Fruit fly (Drosophila melanogaster) whole organism, embryonic: ENCODE data around the gene Rsph1.
A peak's percentile ranks its signal among the peaks of the same experiment; 100 is the strongest.

ENCODE experiments used
- ATbp ChIP-seq: fragments of 200-800 bp; sonication (Bioruptor generic); optimal IDR thresholded peaks from 2 replicates; lab custom pipeline; 2017; ENCODE audit warnings: missing biosample characterization, mild to moderate bottlenecking, missing genetic modification characterization, missing genetic modification reagents
- B-H2 ChIP-seq: fragments of 200-800 bp; sonication (Bioruptor generic); optimal IDR thresholded peaks from 2 replicates; lab custom pipeline; 2018; ENCODE audit warnings: missing biosample characterization, mild to moderate bottlenecking, missing genetic modification characterization
- Bteb2 ChIP-seq: fragments of 200-800 bp; sonication (Bioruptor generic); optimal IDR thresholded peaks from 2 replicates; lab custom pipeline; 2016; ENCODE audit warnings: missing biosample characterization, missing genetic modification characterization
- C15 ChIP-seq: fragments of 200-800 bp; sonication (Bioruptor generic); IDR thresholded peaks from 3 replicates; pipeline ENCODE4 v1.3.6; 2022; ENCODE audit warnings: missing biosample characterization, missing genetic modification characterization
- CG10431 ChIP-seq: fragments of 200-800 bp; sonication (Bioruptor generic); optimal IDR thresholded peaks from 3 replicates; lab custom pipeline; 2018; ENCODE audit warnings: missing biosample characterization, mild to moderate bottlenecking, missing genetic modification characterization
- CG11695 ChIP-seq: fragments of 200-800 bp; sonication (Bioruptor generic); IDR thresholded peaks from 3 replicates; pipeline ENCODE4 v1.3.6; 2022; ENCODE audit warnings: missing biosample characterization, missing genetic modification characterization
- CG12071 ChIP-seq: fragments of 200-800 bp; sonication (Bioruptor generic); optimal IDR thresholded peaks from 3 replicates; lab custom pipeline; 2018; ENCODE audit warnings: missing biosample characterization, mild to moderate bottlenecking, missing genetic modification characterization
- CG12155 ChIP-seq: fragments of 200-800 bp; sonication (Bioruptor generic); optimal IDR thresholded peaks from 3 replicates; lab custom pipeline; 2016; ENCODE audit warnings: missing biosample characterization, missing genetic modification characterization
- CG12236 ChIP-seq: fragments of 200-800 bp; sonication (Bioruptor generic); optimal IDR thresholded peaks from 2 replicates; lab custom pipeline; 2016; ENCODE audit warnings: missing biosample characterization, missing genetic modification characterization
- CG12769 ChIP-seq: fragments of 200-800 bp; sonication (Bioruptor generic); optimal IDR thresholded peaks from 2 replicates; lab custom pipeline; 2019; ENCODE audit warnings: missing biosample characterization, mild to moderate bottlenecking, missing genetic modification characterization, moderate library complexity
- CG15269 ChIP-seq: fragments of 200-800 bp; sonication (Bioruptor generic); optimal IDR thresholded peaks from 2 replicates; lab custom pipeline; 2018; ENCODE audit warnings: missing biosample characterization, mild to moderate bottlenecking, missing genetic modification characterization, moderate library complexity
- CG15514 ChIP-seq: fragments of 200-800 bp; sonication (Bioruptor generic); optimal IDR thresholded peaks from 3 replicates; lab custom pipeline; 2017; ENCODE audit warnings: missing biosample characterization, missing genetic modification characterization, mild to moderate bottlenecking, moderate library complexity, missing genetic modification reagents
- CG15601 ChIP-seq: fragments of 200-800 bp; sonication (Bioruptor generic); optimal IDR thresholded peaks from 3 replicates; lab custom pipeline; 2019; ENCODE audit warnings: missing biosample characterization, mild to moderate bottlenecking, missing genetic modification characterization, moderate library complexity
- CG1602 ChIP-seq: fragments of 200-800 bp; sonication (Bioruptor generic); optimal IDR thresholded peaks from 3 replicates; lab custom pipeline; 2016; ENCODE audit warnings: missing biosample characterization, missing genetic modification characterization
- CG17359 ChIP-seq: fragments of 200-800 bp; sonication (Bioruptor generic); optimal IDR thresholded peaks from 3 replicates; lab custom pipeline; 2018; ENCODE audit warnings: missing biosample characterization, mild to moderate bottlenecking, missing genetic modification characterization, moderate library complexity
- CG17612 ChIP-seq: fragments of 200-800 bp; sonication (Bioruptor generic); IDR thresholded peaks from 2 replicates; pipeline ENCODE4 v1.3.6; 2022; ENCODE audit warnings: missing biosample characterization, missing genetic modification characterization
- CG17912 ChIP-seq: fragments of 200-800 bp; sonication (Bioruptor generic); optimal IDR thresholded peaks from 2 replicates; lab custom pipeline; 2018; ENCODE audit warnings: missing biosample characterization, mild to moderate bottlenecking, missing genetic modification characterization
- CG18262 ChIP-seq: fragments of 200-800 bp; optimal IDR thresholded peaks from 3 replicates; lab custom pipeline; 2019; ENCODE audit warnings: missing biosample characterization, mild to moderate bottlenecking, missing genetic modification characterization, moderate library complexity
- CG3065 ChIP-seq: fragments of 200-800 bp; sonication (Bioruptor generic); optimal IDR thresholded peaks from 2 replicates; lab custom pipeline; 2016; ENCODE audit warnings: missing biosample characterization, missing genetic modification characterization
- CG31224 ChIP-seq: fragments of 200-800 bp; sonication (Bioruptor generic); IDR thresholded peaks from 2 replicates; pipeline ENCODE4 v1.3.6; 2022; ENCODE audit warnings: missing biosample characterization, missing genetic modification characterization
- CG3995 ChIP-seq: fragments of 200-800 bp; sonication (Bioruptor generic); optimal IDR thresholded peaks from 3 replicates; lab custom pipeline; 2016; ENCODE audit warnings: missing biosample characterization, missing genetic modification characterization
- CG5180 ChIP-seq: fragments of 200-800 bp; sonication (Bioruptor generic); optimal IDR thresholded peaks from 3 replicates; lab custom pipeline; 2017; ENCODE audit warnings: missing biosample characterization, missing genetic modification characterization, mild to moderate bottlenecking, moderate library complexity, missing genetic modification reagents
- CG8089 ChIP-seq: fragments of 200-800 bp; sonication (Bioruptor generic); optimal IDR thresholded peaks from 3 replicates; lab custom pipeline; 2016; ENCODE audit warnings: missing biosample characterization, missing genetic modification characterization
- CG8281 ChIP-seq: fragments of 200-800 bp; sonication (Bioruptor generic); optimal IDR thresholded peaks from 2 replicates; lab custom pipeline; 2018; ENCODE audit warnings: missing biosample characterization, mild to moderate bottlenecking, missing genetic modification characterization, moderate library complexity
- D19A ChIP-seq: fragments of 200-800 bp; optimal IDR thresholded peaks from 3 replicates; lab custom pipeline; 2019; ENCODE audit warnings: missing biosample characterization, mild to moderate bottlenecking, missing genetic modification characterization, moderate library complexity
- Ets97D ChIP-seq: fragments of 200-800 bp; sonication (Bioruptor generic); optimal IDR thresholded peaks from 3 replicates; lab custom pipeline; 2016; ENCODE audit warnings: missing biosample characterization, missing genetic modification characterization
- Fer3 ChIP-seq: fragments of 200-800 bp; sonication (Bioruptor generic); optimal IDR thresholded peaks from 2 replicates; lab custom pipeline; 2018; ENCODE audit warnings: missing biosample characterization, mild to moderate bottlenecking, missing genetic modification characterization, moderate library complexity
- Gug ChIP-seq: fragments of 200-800 bp; sonication (Bioruptor generic); IDR thresholded peaks from 4 replicates; pipeline ENCODE4 v1.3.6; 2022; ENCODE audit warnings: missing biosample characterization, missing genetic modification characterization
- H2.0 ChIP-seq: fragments of 200-800 bp; sonication (Bioruptor generic); IDR thresholded peaks from 2 replicates; pipeline ENCODE4 v1.3.6; 2022; ENCODE audit warnings: missing biosample characterization, missing genetic modification characterization
- HLH3B ChIP-seq: fragments of 200-800 bp; sonication (Bioruptor generic); IDR thresholded peaks from 2 replicates; pipeline ENCODE4 v1.3.6; 2022; ENCODE audit warnings: missing biosample characterization, missing genetic modification characterization
- HLH54F ChIP-seq: fragments of 200-800 bp; sonication (Bioruptor generic); optimal IDR thresholded peaks from 3 replicates; lab custom pipeline; 2016; ENCODE audit warnings: missing biosample characterization, missing genetic modification characterization
- Med ChIP-seq: fragments of 200-800 bp; sonication (Bioruptor generic); peaks from one replicate; lab custom pipeline; 2016; ENCODE audit warnings: missing biosample characterization, missing genetic modification characterization, mild to moderate bottlenecking, inconsistent platforms, moderate library complexity
- Myb ChIP-seq: fragments of 200-800 bp; sonication (Bioruptor generic); optimal IDR thresholded peaks from 2 replicates; lab custom pipeline; 2016; ENCODE audit warnings: missing biosample characterization, missing genetic modification characterization
- Six4 ChIP-seq: fragments of 200-800 bp; sonication (Bioruptor generic); optimal IDR thresholded peaks from 2 replicates; lab custom pipeline; 2016; ENCODE audit warnings: missing biosample characterization, missing genetic modification characterization
- amos ChIP-seq: fragments of 200-800 bp; sonication (Bioruptor generic); IDR thresholded peaks from 2 replicates; pipeline ENCODE4 v1.3.6; 2022; ENCODE audit warnings: missing biosample characterization, missing genetic modification characterization; ENCODE audit not compliant: partially characterized antibody
- chinmo ChIP-seq: fragments of 200-800 bp; sonication (Bioruptor generic); IDR thresholded peaks from 4 replicates; pipeline ENCODE4 v1.3.6; 2022; ENCODE audit warnings: missing biosample characterization, missing genetic modification characterization; ENCODE audit not compliant: partially characterized antibody
- en ChIP-seq: fragments of 200-800 bp; sonication (Bioruptor generic); optimal IDR thresholded peaks from 2 replicates; lab custom pipeline; 2016; ENCODE audit warnings: missing biosample characterization, missing genetic modification characterization
- eyg ChIP-seq: fragments of 200-800 bp; sonication (Bioruptor generic); optimal IDR thresholded peaks from 3 replicates; lab custom pipeline; 2016; ENCODE audit warnings: missing biosample characterization, missing genetic modification characterization
- ftz-f1 ChIP-seq: fragments of 200-800 bp; sonication (Bioruptor generic); optimal IDR thresholded peaks from 2 replicates; lab custom pipeline; 2016; ENCODE audit warnings: missing biosample characterization, missing genetic modification characterization
- gcm2 ChIP-seq: fragments of 200-800 bp; sonication (Bioruptor generic); optimal IDR thresholded peaks from 2 replicates; lab custom pipeline; 2016; ENCODE audit warnings: missing biosample characterization, missing genetic modification characterization
- luna ChIP-seq: fragments of 200-800 bp; sonication (Bioruptor generic); optimal IDR thresholded peaks from 2 replicates; lab custom pipeline; 2016; ENCODE audit warnings: missing biosample characterization, missing genetic modification characterization
- maf-S ChIP-seq: fragments of 200-800 bp; sonication (Bioruptor generic); optimal IDR thresholded peaks from 2 replicates; lab custom pipeline; 2016; ENCODE audit warnings: missing biosample characterization, missing genetic modification characterization
- mirr ChIP-seq: fragments of 200-800 bp; sonication (Bioruptor generic); optimal IDR thresholded peaks from 3 replicates; lab custom pipeline; 2018; ENCODE audit warnings: missing biosample characterization, mild to moderate bottlenecking, missing genetic modification characterization
- oc ChIP-seq: fragments of 200-800 bp; sonication (Bioruptor generic); optimal IDR thresholded peaks from 2 replicates; lab custom pipeline; 2018; ENCODE audit warnings: missing biosample characterization, mild to moderate bottlenecking, missing genetic modification characterization, moderate library complexity
- phol ChIP-seq: fragments of 200-800 bp; sonication (Bioruptor generic); optimal IDR thresholded peaks from 3 replicates; lab custom pipeline; 2018; ENCODE audit warnings: missing biosample characterization, mild to moderate bottlenecking, missing genetic modification characterization, moderate library complexity
- pita ChIP-seq: fragments of 200-800 bp; sonication (Bioruptor generic); optimal IDR thresholded peaks from 2 replicates; lab custom pipeline; 2017; ENCODE audit warnings: missing biosample characterization, mild to moderate bottlenecking, missing genetic modification characterization
- sima ChIP-seq: fragments of 200-800 bp; sonication (Bioruptor generic); optimal IDR thresholded peaks from 2 replicates; lab custom pipeline; 2016; ENCODE audit warnings: missing biosample characterization, missing genetic modification characterization
- toy ChIP-seq: fragments of 200-800 bp; sonication (Bioruptor generic); IDR thresholded peaks from 2 replicates; pipeline ENCODE4 v1.3.6; 2022; ENCODE audit warnings: missing biosample characterization, missing genetic modification characterization
- zf30C ChIP-seq: fragments of 200-800 bp; sonication (Bioruptor generic); optimal IDR thresholded peaks from 3 replicates; lab custom pipeline; 2018; ENCODE audit warnings: missing biosample characterization, mild to moderate bottlenecking, missing genetic modification characterization

The Rsph1 gene

DNA sequence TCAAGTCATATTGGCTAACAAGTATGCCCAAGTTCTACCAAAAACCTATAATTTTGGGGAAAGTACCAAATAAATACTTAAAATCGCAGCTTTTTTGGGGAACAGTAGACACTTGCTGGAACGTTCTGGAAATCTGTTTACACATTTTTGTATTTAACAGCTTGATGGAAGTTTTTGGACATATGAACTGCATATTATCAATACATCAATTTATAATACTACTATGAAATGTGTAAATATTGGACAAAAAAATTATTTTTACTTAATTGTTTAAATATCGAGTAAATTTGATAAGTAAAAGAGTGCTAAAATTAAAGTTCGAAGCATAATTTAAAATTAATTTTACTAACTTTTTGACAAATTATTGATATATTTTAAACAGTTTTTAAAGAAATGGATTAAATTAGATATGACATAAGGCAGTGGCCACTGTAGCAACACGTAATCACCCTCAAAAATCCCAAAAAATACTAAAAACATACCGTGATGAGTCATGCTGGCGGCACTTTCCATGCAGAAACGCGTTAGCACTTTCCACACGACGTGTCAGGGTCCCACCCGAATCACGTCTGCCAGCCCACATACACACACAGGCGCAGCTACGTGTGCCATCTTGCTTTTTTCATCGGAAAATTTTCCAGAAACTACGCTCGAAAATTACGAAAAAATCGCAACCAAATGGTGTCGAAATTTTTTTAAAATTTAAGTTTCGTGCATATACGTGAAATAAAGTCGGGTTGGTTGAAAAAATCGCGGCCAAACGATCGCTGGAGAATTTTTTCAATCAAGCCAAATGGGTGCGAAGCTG is 18.1 kb upstream of the Rsph1 start, which contains the start of gene Sirt1 (continued):
- TF ChIP-seq Six4 (GFP tag; lab: Kevin White, UChicago) (peak; percentile 83), CG10431 (GFP tag; lab: Kevin White, UChicago) (peak; percentile 49), CG17912 (GFP tag; lab: Kevin White, UChicago) (no peak), CG8089 (GFP tag; lab: Kevin White, UChicago) (peak; percentile 4), CG18262 (tag; lab: Kevin White, UChicago) (peak; percentile 94), CG12071 (GFP tag; lab: Kevin White, UChicago) (no peak), luna (GFP tag; lab: Kevin White, UChicago) (no peak), Bteb2 (peak; percentile 52), ftz-f1 (GFP tag; lab: Kevin White, UChicago) (no peak), CG31224 (GFP tag; lab: Robert Waterston, UW) (peak; percentile 79), C15 (GFP tag; lab: Robert Waterston, UW) (no peak), CG3065 (GFP tag; lab: Kevin White, UChicago) (peak; percentile 47), sima (GFP tag; lab: Kevin White, UChicago) (no peak), CG5180 (no peak), gcm2 (GFP tag; lab: Kevin White, UChicago) (no peak), CG1602 (GFP tag; lab: Kevin White, UChicago) (peak; percentile 91), toy (GFP tag; lab: Robert Waterston, UW) (no peak; the same call in 1 of the 2 replicates), maf-S (no peak), en (no peak), Ets97D (GFP tag; lab: Kevin White, UChicago) (peak; percentile 8), CG15514 (GFP tag; lab: Kevin White, UChicago) (peak; percentile 45), eyg (GFP tag; lab: Kevin White, UChicago) (peak; percentile 4), D19A (tag; lab: Kevin White, UChicago) (no peak), ATbp (GFP tag; lab: Kevin White, UChicago) (peak; percentile 62), Med (peak; percentile 88), amos (peak; percentile 4; the same call in 1 of the 2 replicates), chinmo (GFP tag; lab: Robert Waterston, UW) (no peak; the same call in 3 of the 4 replicates), CG17359 (tag; lab: Kevin White, UChicago) (peak; percentile 71), H2.0 (GFP tag; lab: Robert Waterston, UW) (peak; percentile 68), HLH3B (peak; percentile 63; the same call in 1 of the 2 replicates), CG15601 (tag; lab: Kevin White, UChicago) (peak; percentile 78), CG17612 (GFP tag; lab: Robert Waterston, UW) (peak; percentile 45; the same call in 1 of the 2 replicates), mirr (no peak), CG12769 (tag; lab: Kevin White, UChicago) (peak; percentile 14), Myb (no peak), CG11695 (GFP tag; lab: Robert Waterston, UW) (peak; percentile 80), Gug (GFP tag; lab: Robert Waterston, UW) (peak; percentile 77; the same call in 3 of the 4 replicates), B-H2 (GFP tag; lab: Kevin White, UChicago) (peak; percentile 30), pita (no peak), CG15269 (tag; lab: Kevin White, UChicago) (peak; percentile 90), phol (tag; lab: Kevin White, UChicago) (peak; percentile 87), CG3995 (GFP tag; lab: Kevin White, UChicago) (peak; percentile 60), HLH54F (GFP tag; lab: Kevin White, UChicago) (peak; percentile 53), Fer3 (tag; lab: Kevin White, UChicago) (peak; percentile 78), CG12236 (GFP tag; lab: Kevin White, UChicago) (no peak), zf30C (GFP tag; lab: Kevin White, UChicago) (no peak), oc (tag; lab: Kevin White, UChicago) (no peak), CG8281 (tag; lab: Kevin White, UChicago) (peak; percentile 85), CG12155 (GFP tag; lab: Kevin White, UChicago) (peak; percentile 84)
